Worm (Caenorhabditis elegans) whole organism, early embryonic: ENCODE measurements around the gene C06A6.2.

Source experiments
- B0310.2 ChIP-seq: sonication (generic microtip); optimal IDR thresholded peaks from 2 replicates; lab custom pipeline; 2016; ENCODE audit warnings: mild to moderate bottlenecking, missing genetic modification characterization, missing compliant biosample characterization
- F13C5.2 ChIP-seq: sonication (generic microtip); optimal IDR thresholded peaks from 2 replicates; lab custom pipeline; 2017; ENCODE audit warnings: mild to moderate bottlenecking, missing genetic modification characterization, inconsistent platforms, missing compliant biosample characterization
- aly-1 ChIP-seq: sonication (generic microtip); optimal IDR thresholded peaks from 2 replicates; lab custom pipeline; 2016; ENCODE audit warnings: missing genetic modification characterization, missing compliant biosample characterization
- ama-1 ChIP-seq: fragments of 150-350 bp; optimal IDR thresholded peaks from 2 replicates; lab custom pipeline; 2014
- ceh-13 ChIP-seq: fragments of 200-800 bp; sonication (Bioruptor generic); optimal IDR thresholded peaks from 2 replicates; lab custom pipeline; 2018; ENCODE audit warnings: mild to moderate bottlenecking, missing genetic modification characterization, missing compliant biosample characterization
- ceh-36 ChIP-seq: sonication (generic microtip); optimal IDR thresholded peaks from 2 replicates; lab custom pipeline; 2016; ENCODE audit warnings: missing genetic modification characterization, inconsistent platforms, missing compliant biosample characterization
- ets-7 ChIP-seq: sonication (generic microtip); optimal IDR thresholded peaks from 2 replicates; lab custom pipeline; 2016; ENCODE audit warnings: missing genotype, missing genetic modification characterization, missing compliant biosample characterization
- flt-1 ChIP-seq: fragments of 200-800 bp; sonication (Bioruptor generic); IDR thresholded peaks from 2 replicates; pipeline ENCODE4 v1.3.6; 2022; ENCODE audit warnings: missing genetic modification characterization, missing compliant biosample characterization
- hmbx-1 ChIP-seq: sonication (generic microtip); optimal IDR thresholded peaks from 2 replicates; lab custom pipeline; 2016; ENCODE audit warnings: mild to moderate bottlenecking, missing genetic modification characterization, missing compliant biosample characterization
- hmg-4 ChIP-seq: fragments of 200-800 bp; sonication (Bioruptor generic); optimal IDR thresholded peaks from 2 replicates; lab custom pipeline; 2018; ENCODE audit warnings: mild to moderate bottlenecking, missing genetic modification characterization, missing compliant biosample characterization
- hnd-1 ChIP-seq: sonication (generic microtip); optimal IDR thresholded peaks from 2 replicates; lab custom pipeline; 2016; ENCODE audit warnings: missing genetic modification characterization, missing compliant biosample characterization
- pes-1 ChIP-seq: fragments of 200-800 bp; sonication (Bioruptor generic); IDR thresholded peaks from 2 replicates; pipeline ENCODE4 v1.3.6; 2022; ENCODE audit warnings: missing genetic modification reagents, missing genetic modification characterization, missing compliant biosample characterization
- scrt-1 ChIP-seq: fragments of 200-800 bp; sonication (Bioruptor generic); IDR thresholded peaks from 2 replicates; pipeline ENCODE4 v1.3.6; 2022; ENCODE audit warnings: missing genetic modification characterization, missing compliant biosample characterization
- sea-1 ChIP-seq: fragments of 200-800 bp; sonication (Bioruptor generic); conservative IDR thresholded peaks from 2 replicates; pipeline ENCODE4 v1.3.6; 2022; ENCODE audit warnings: missing genetic modification characterization, missing compliant biosample characterization
- tbx-11 ChIP-seq: fragments of 200-800 bp; sonication (Bioruptor generic); IDR thresholded peaks from 2 replicates; pipeline ENCODE4 v1.3.6; 2022; ENCODE audit warnings: missing genetic modification characterization, missing compliant biosample characterization
- tbx-37 ChIP-seq: fragments of 200-800 bp; sonication (Bioruptor generic); conservative IDR thresholded peaks from 2 replicates; pipeline ENCODE4 v1.3.6; 2022; ENCODE audit warnings: missing genetic modification reagents, missing genetic modification characterization, missing compliant biosample characterization
- tra-4 ChIP-seq: sonication (generic microtip); optimal IDR thresholded peaks from 2 replicates; lab custom pipeline; 2017; ENCODE audit warnings: missing genetic modification characterization, missing compliant biosample characterization

C06A6.2 gene

ce11 chrIV:7845585-7845984 is 837 bp upstream of the C06A6.2 start:
- no peak for TF ChIP-seq scrt-1 (GFP tag; lab: Robert Waterston, UW)
- peak; percentile 76 for TF ChIP-seq aly-1 (tag; lab: Kevin White, UChicago)
- TF ChIP-seq sea-1 (GFP tag; lab: Robert Waterston, UW) = 0 out of 2 replicates have a peak, but pooled peaks have one; percentile 48
- peak; percentile 36 for TF ChIP-seq ceh-36 (tag; lab: Kevin White, UChicago)
- TF ChIP-seq ets-7 (tag; lab: Kevin White, UChicago) = peak; percentile 17
- peak; percentile 91 for TF ChIP-seq hmg-4 (GFP tag; lab: Kevin White, UChicago)
- peak; percentile 78 for TF ChIP-seq F13C5.2
- TF ChIP-seq flt-1 = no peak
- no peak for TF ChIP-seq pes-1
- 0 out of 2 replicates have a peak, but pooled peaks have one; percentile 15 for TF ChIP-seq tbx-11 (GFP tag; lab: Robert Waterston, UW)
- 0 out of 2 replicates have a peak, but pooled peaks have one; percentile 14 for TF ChIP-seq tbx-37

ce11 chrIV:7849235-7849634 is 2.8 kb downstream of the C06A6.2 start:
- no peak for TF ChIP-seq ama-1 (lab: Kevin White, UChicago)
- TF ChIP-seq B0310.2 (tag; lab: Kevin White, UChicago) = peak; percentile 16

- TF ChIP-seq B0310.2 (tag; lab: Kevin White, UChicago) (no peak), pes-1 (no peak), hmbx-1 (tag; lab: Kevin White, UChicago) (no peak), hnd-1 (no peak), sea-1 (GFP tag; lab: Robert Waterston, UW) (no peak)
Observed at ce11 chrIV:7850329-7850728, 3.9 kb downstream of the C06A6.2 start.

ce11 chrIV:7851291-7851690 is 4.9 kb downstream of the C06A6.2 start:
- no peak for TF ChIP-seq pes-1
- TF ChIP-seq ets-7 (tag; lab: Kevin White, UChicago) = no peak
- no peak for TF ChIP-seq hnd-1
- TF ChIP-seq tra-4 (tag; lab: Kevin White, UChicago) = no peak
- TF ChIP-seq ceh-13 (GFP tag; lab: Kevin White, UChicago) = no peak
- TF ChIP-seq tbx-11 (GFP tag; lab: Robert Waterston, UW) = no peak
- TF ChIP-seq F13C5.2 = no peak
- no peak for TF ChIP-seq aly-1 (tag; lab: Kevin White, UChicago)
- no peak for TF ChIP-seq tbx-37
- TF ChIP-seq scrt-1 (GFP tag; lab: Robert Waterston, UW) = no peak
- TF ChIP-seq flt-1 = no peak
- no peak for TF ChIP-seq B0310.2 (tag; lab: Kevin White, UChicago)
- no peak for TF ChIP-seq hmg-4 (GFP tag; lab: Kevin White, UChicago)
- TF ChIP-seq sea-1 (GFP tag; lab: Robert Waterston, UW) = no peak
- TF ChIP-seq ama-1 (lab: Kevin White, UChicago) = no peak
- no peak for TF ChIP-seq ceh-36 (tag; lab: Kevin White, UChicago)
- no peak for TF ChIP-seq hmbx-1 (tag; lab: Kevin White, UChicago)

ce11 chrIV:7868607-7869006 is 22.2 kb downstream of the C06A6.2 start, which contains the start of gene flp-10:
Gene flp-10, plus strand, starts transcription at chrIV:7868907.
- TF ChIP-seq flt-1 (no peak), ama-1 (lab: Kevin White, UChicago) (no peak), ceh-13 (GFP tag; lab: Kevin White, UChicago) (no peak), tbx-11 (GFP tag; lab: Robert Waterston, UW) (no peak)

- no peak for TF ChIP-seq F13C5.2
- no peak for TF ChIP-seq ets-7 (tag; lab: Kevin White, UChicago)
- TF ChIP-seq hnd-1 = no peak
- TF ChIP-seq B0310.2 (tag; lab: Kevin White, UChicago) = no peak
- TF ChIP-seq sea-1 (GFP tag; lab: Robert Waterston, UW) = no peak
- no peak for TF ChIP-seq pes-1
- no peak for TF ChIP-seq hmg-4 (GFP tag; lab: Kevin White, UChicago)
- no peak for TF ChIP-seq tbx-11 (GFP tag; lab: Robert Waterston, UW)
- TF ChIP-seq tbx-37 = no peak
- no peak for TF ChIP-seq ceh-13 (GFP tag; lab: Kevin White, UChicago)
- no peak for TF ChIP-seq scrt-1 (GFP tag; lab: Robert Waterston, UW)
- no peak for TF ChIP-seq tra-4 (tag; lab: Kevin White, UChicago)
- no peak for TF ChIP-seq aly-1 (tag; lab: Kevin White, UChicago)
- TF ChIP-seq flt-1 = no peak
- TF ChIP-seq ceh-36 (tag; lab: Kevin White, UChicago) = no peak
- TF ChIP-seq ama-1 (lab: Kevin White, UChicago) = no peak
Observed at ce11 chrIV:7870451-7870850, 24.0 kb downstream of the C06A6.2 start, which contains the start of gene T06C10.3. Gene T06C10.3, plus strand, starts transcription at chrIV:7870751.

- TF ChIP-seq ceh-13 (GFP tag; lab: Kevin White, UChicago) (no peak), hmbx-1 (tag; lab: Kevin White, UChicago) (no peak), scrt-1 (GFP tag; lab: Robert Waterston, UW) (no peak), tra-4 (tag; lab: Kevin White, UChicago) (no peak), tbx-11 (GFP tag; lab: Robert Waterston, UW) (no peak), F13C5.2 (no peak), pes-1 (no peak), tbx-37 (no peak), hnd-1 (no peak), sea-1 (GFP tag; lab: Robert Waterston, UW) (no peak), ets-7 (tag; lab: Kevin White, UChicago) (no peak), aly-1 (tag; lab: Kevin White, UChicago) (no peak), ama-1 (lab: Kevin White, UChicago) (no peak), hmg-4 (GFP tag; lab: Kevin White, UChicago) (no peak), ceh-36 (tag; lab: Kevin White, UChicago) (no peak)
Observed at ce11 chrIV:7877255-7877654, 30.8 kb downstream of the C06A6.2 start.

ce11 chrIV:7877781-7878180 is 31.4 kb downstream of the C06A6.2 start, which contains the start of gene kin-26:
Gene kin-26, minus strand, starts transcription at chrIV:7877881.
- TF ChIP-seq ceh-36 (tag; lab: Kevin White, UChicago) = no peak
- TF ChIP-seq hmg-4 (GFP tag; lab: Kevin White, UChicago) = no peak
- TF ChIP-seq ets-7 (tag; lab: Kevin White, UChicago) = no peak
- TF ChIP-seq hnd-1 = no peak
- TF ChIP-seq tbx-11 (GFP tag; lab: Robert Waterston, UW) = no peak
- no peak for TF ChIP-seq tbx-37
- TF ChIP-seq ama-1 (lab: Kevin White, UChicago) = no peak
- no peak for TF ChIP-seq pes-1
- TF ChIP-seq hmbx-1 (tag; lab: Kevin White, UChicago) = no peak
- no peak for TF ChIP-seq ceh-13 (GFP tag; lab: Kevin White, UChicago)
- TF ChIP-seq tra-4 (tag; lab: Kevin White, UChicago) = no peak
- no peak for TF ChIP-seq scrt-1 (GFP tag; lab: Robert Waterston, UW)
- no peak for TF ChIP-seq flt-1
- TF ChIP-seq F13C5.2 = no peak
- TF ChIP-seq aly-1 (tag; lab: Kevin White, UChicago) = no peak
- no peak for TF ChIP-seq sea-1 (GFP tag; lab: Robert Waterston, UW)
- TF ChIP-seq B0310.2 (tag; lab: Kevin White, UChicago) = no peak
